Fruit fly (Drosophila melanogaster) whole organism, embryonic: Measurements from ENCODE around the gene Appl.

ENCODE experiments used
- Ada2b ChIP-seq: fragments of 200-800 bp; sonication (Bioruptor generic); IDR thresholded peaks from 2 replicates; pipeline ENCODE4 v1.3.6; 2022; ENCODE audit warnings: missing biosample characterization, missing genetic modification characterization
- Atf6 ChIP-seq: fragments of 200-800 bp; sonication (Bioruptor generic); IDR thresholded peaks from 2 replicates; pipeline ENCODE4 v1.3.6; 2022; ENCODE audit warnings: missing biosample characterization, missing genetic modification characterization
- C15 ChIP-seq: fragments of 200-800 bp; sonication (Bioruptor generic); IDR thresholded peaks from 3 replicates; pipeline ENCODE4 v1.3.6; 2022; ENCODE audit warnings: missing biosample characterization, missing genetic modification characterization
- CG1024 ChIP-seq: fragments of 200-800 bp; sonication (Bioruptor generic); IDR thresholded peaks from 2 replicates; pipeline ENCODE4 v1.3.6; 2022; ENCODE audit warnings: missing biosample characterization, missing genetic modification characterization
- CG10462 ChIP-seq: fragments of 200-800 bp; sonication (Bioruptor generic); optimal IDR thresholded peaks from 2 replicates; lab custom pipeline; 2016; ENCODE audit warnings: missing biosample characterization, missing genetic modification characterization
- CG10654 ChIP-seq: fragments of 200-800 bp; sonication (Bioruptor generic); optimal IDR thresholded peaks from 2 replicates; lab custom pipeline; 2016; ENCODE audit warnings: missing biosample characterization, missing genetic modification characterization
- CG11085 ChIP-seq: fragments of 200-800 bp; sonication (Bioruptor generic); IDR thresholded peaks from 2 replicates; pipeline ENCODE4 v1.3.6; 2022; ENCODE audit warnings: missing biosample characterization, missing genetic modification characterization
- CG11695 ChIP-seq: fragments of 200-800 bp; sonication (Bioruptor generic); IDR thresholded peaks from 3 replicates; pipeline ENCODE4 v1.3.6; 2022; ENCODE audit warnings: missing biosample characterization, missing genetic modification characterization
- CG11696 ChIP-seq: fragments of 200-800 bp; sonication (Bioruptor generic); IDR thresholded peaks from 2 replicates; pipeline ENCODE4 v1.3.6; 2022; ENCODE audit warnings: missing biosample characterization, missing genetic modification characterization
- CG12391 ChIP-seq: fragments of 200-800 bp; sonication (Bioruptor generic); optimal IDR thresholded peaks from 3 replicates; lab custom pipeline; 2018; ENCODE audit warnings: missing biosample characterization, mild to moderate bottlenecking, missing genetic modification characterization, moderate library complexity
- CG13296 ChIP-seq: fragments of 200-800 bp; sonication (Bioruptor generic); optimal IDR thresholded peaks from 3 replicates; lab custom pipeline; 2018; ENCODE audit warnings: missing biosample characterization, mild to moderate bottlenecking, missing genetic modification characterization
- CG13624 ChIP-seq: fragments of 200-800 bp; sonication (Bioruptor generic); optimal IDR thresholded peaks from 2 replicates; lab custom pipeline; 2016; ENCODE audit warnings: missing biosample characterization, missing genetic modification characterization
- CG13775 ChIP-seq: fragments of 200-800 bp; sonication (Bioruptor generic); optimal IDR thresholded peaks from 3 replicates; lab custom pipeline; 2017; ENCODE audit warnings: missing biosample characterization, mild to moderate bottlenecking, missing genetic modification characterization
- CG14965 ChIP-seq: fragments of 200-800 bp; sonication (Bioruptor generic); optimal IDR thresholded peaks from 2 replicates; lab custom pipeline; 2016; ENCODE audit warnings: missing biosample characterization, missing genetic modification characterization, borderline replicate concordance
- CG1602 ChIP-seq: fragments of 200-800 bp; sonication (Bioruptor generic); optimal IDR thresholded peaks from 3 replicates; lab custom pipeline; 2016; ENCODE audit warnings: missing biosample characterization, missing genetic modification characterization
- CG1647 ChIP-seq: fragments of 200-800 bp; sonication (Bioruptor generic); optimal IDR thresholded peaks from 3 replicates; lab custom pipeline; 2016; ENCODE audit warnings: missing biosample characterization, missing genetic modification characterization
- CG17568 ChIP-seq: fragments of 200-800 bp; sonication (Bioruptor generic); optimal IDR thresholded peaks from 2 replicates; lab custom pipeline; 2018; ENCODE audit warnings: missing biosample characterization, mild to moderate bottlenecking, missing genetic modification characterization, moderate library complexity
- CG2116 ChIP-seq: fragments of 200-800 bp; sonication (Bioruptor generic); optimal IDR thresholded peaks from 3 replicates; lab custom pipeline; 2018; ENCODE audit warnings: missing biosample characterization, mild to moderate bottlenecking, missing genetic modification characterization
- CG2120 ChIP-seq: fragments of 200-800 bp; sonication (Bioruptor generic); optimal IDR thresholded peaks from 3 replicates; lab custom pipeline; 2016; ENCODE audit warnings: missing biosample characterization, missing genetic modification characterization
- CG3065 ChIP-seq: fragments of 200-800 bp; sonication (Bioruptor generic); optimal IDR thresholded peaks from 2 replicates; lab custom pipeline; 2016; ENCODE audit warnings: missing biosample characterization, missing genetic modification characterization
- CG32532 ChIP-seq: fragments of 200-800 bp; sonication (Bioruptor generic); IDR thresholded peaks from 2 replicates; pipeline ENCODE4 v1.3.6; 2022; ENCODE audit warnings: missing biosample characterization, missing genetic modification characterization
- CG3407 ChIP-seq: fragments of 200-800 bp; sonication (Bioruptor generic); optimal IDR thresholded peaks from 2 replicates; lab custom pipeline; 2018; ENCODE audit warnings: missing biosample characterization, mild to moderate bottlenecking, missing genetic modification characterization
- CG3995 ChIP-seq: fragments of 200-800 bp; sonication (Bioruptor generic); optimal IDR thresholded peaks from 3 replicates; lab custom pipeline; 2016; ENCODE audit warnings: missing biosample characterization, missing genetic modification characterization
- CG4328 ChIP-seq: fragments of 200-800 bp; sonication (Bioruptor generic); optimal IDR thresholded peaks from 3 replicates; lab custom pipeline; 2017; ENCODE audit warnings: missing biosample characterization, missing genetic modification reagents, missing genetic modification characterization
- CG4730 ChIP-seq: fragments of 200-800 bp; sonication (Bioruptor generic); IDR thresholded peaks from 2 replicates; pipeline ENCODE4 v1.3.6; 2022; ENCODE audit warnings: missing biosample characterization, missing genetic modification characterization
- CG6272 ChIP-seq: fragments of 200-800 bp; sonication (Bioruptor generic); IDR thresholded peaks from 2 replicates; pipeline ENCODE4 v1.3.6; 2022; ENCODE audit warnings: missing biosample characterization, missing genetic modification characterization
- CG6689 ChIP-seq: fragments of 200-800 bp; sonication (Bioruptor generic); IDR thresholded peaks from 2 replicates; pipeline ENCODE4 v1.3.6; 2022; ENCODE audit warnings: missing biosample characterization, missing genetic modification characterization
- CG7745 ChIP-seq: fragments of 200-800 bp; sonication (Bioruptor generic); optimal IDR thresholded peaks from 2 replicates; lab custom pipeline; 2018; ENCODE audit warnings: missing biosample characterization, mild to moderate bottlenecking, missing genetic modification characterization, moderate library complexity
- CG8944 ChIP-seq: fragments of 200-800 bp; sonication (Bioruptor generic); optimal IDR thresholded peaks from 3 replicates; lab custom pipeline; 2016; ENCODE audit warnings: missing biosample characterization, missing genetic modification characterization
- CTCF ChIP-seq: fragments of 200-800 bp; sonication (Bioruptor generic); optimal IDR thresholded peaks from 2 replicates; lab custom pipeline; 2017; ENCODE audit warnings: missing biosample characterization, mild to moderate bottlenecking, missing genetic modification characterization, moderate library complexity
- CrebB ChIP-seq: fragments of 200-800 bp; sonication (Bioruptor generic); optimal IDR thresholded peaks from 3 replicates; lab custom pipeline; 2018; ENCODE audit warnings: missing biosample characterization, mild to moderate bottlenecking, missing genetic modification characterization
- Deaf1 ChIP-seq: fragments of 200-800 bp; optimal IDR thresholded peaks from 3 replicates; lab custom pipeline; 2019; ENCODE audit warnings: missing biosample characterization, mild to moderate bottlenecking, missing genetic modification characterization, moderate library complexity
- HLH3B ChIP-seq: fragments of 200-800 bp; sonication (Bioruptor generic); IDR thresholded peaks from 2 replicates; pipeline ENCODE4 v1.3.6; 2022; ENCODE audit warnings: missing biosample characterization, missing genetic modification characterization
- Hey ChIP-seq: fragments of 200-800 bp; sonication (Bioruptor generic); optimal IDR thresholded peaks from 3 replicates; lab custom pipeline; 2018; ENCODE audit warnings: missing biosample characterization, mild to moderate bottlenecking, missing genetic modification characterization
- Hmr ChIP-seq: fragments of 200-800 bp; sonication (Bioruptor generic); optimal IDR thresholded peaks from 3 replicates; lab custom pipeline; 2017; ENCODE audit warnings: mild to moderate bottlenecking, missing biosample characterization, missing genetic modification reagents, missing genetic modification characterization
- Hr39 ChIP-seq: fragments of >200 bp; optimal IDR thresholded peaks from 2 replicates; lab custom pipeline; 2017
- MBD-R2 ChIP-seq: fragments of 200-800 bp; sonication (Bioruptor generic); IDR thresholded peaks from 2 replicates; pipeline ENCODE4 v1.3.6; 2022; ENCODE audit warnings: missing biosample characterization, missing genetic modification characterization
- Med ChIP-seq: fragments of 200-800 bp; sonication (Bioruptor generic); peaks from one replicate; lab custom pipeline; 2016; ENCODE audit warnings: missing biosample characterization, missing genetic modification characterization, mild to moderate bottlenecking, inconsistent platforms, moderate library complexity
- Nf-YA ChIP-seq: fragments of 200-800 bp; sonication (Bioruptor generic); IDR thresholded peaks from 2 replicates; pipeline ENCODE4 v1.3.6; 2022; ENCODE audit warnings: missing biosample characterization, missing genetic modification characterization
- Optix ChIP-seq: fragments of 200-800 bp; sonication (Bioruptor generic); IDR thresholded peaks from 3 replicates; pipeline ENCODE4 v1.3.6; 2022; ENCODE audit warnings: missing biosample characterization, missing genetic modification characterization
- ap ChIP-seq: fragments of 200-800 bp; sonication (Bioruptor generic); IDR thresholded peaks from 2 replicates; pipeline ENCODE4 v1.3.6; 2022; ENCODE audit warnings: missing biosample characterization, missing genetic modification characterization
- crc ChIP-seq: fragments of 200-800 bp; sonication (Bioruptor generic); optimal IDR thresholded peaks from 2 replicates; lab custom pipeline; 2016; ENCODE audit warnings: missing biosample characterization, missing genetic modification characterization
- crol ChIP-seq: fragments of 200-800 bp; sonication (Bioruptor generic); IDR thresholded peaks from 2 replicates; pipeline ENCODE4 v1.3.6; 2022; ENCODE audit warnings: missing biosample characterization, missing genetic modification characterization
- ind ChIP-seq: fragments of 200-800 bp; sonication (Bioruptor generic); optimal IDR thresholded peaks from 3 replicates; lab custom pipeline; 2016; ENCODE audit warnings: missing biosample characterization, missing genetic modification characterization
- lilli ChIP-seq: fragments of 200-800 bp; sonication (Bioruptor generic); optimal IDR thresholded peaks from 3 replicates; lab custom pipeline; 2016; ENCODE audit warnings: missing biosample characterization, missing genetic modification characterization
- nerfin-1 ChIP-seq: fragments of 200-800 bp; sonication (Bioruptor generic); optimal IDR thresholded peaks from 3 replicates; lab custom pipeline; 2019; ENCODE audit warnings: missing biosample characterization, mild to moderate bottlenecking, missing genetic modification characterization, moderate library complexity
- odd ChIP-seq: fragments of 200-800 bp; sonication (Bioruptor generic); optimal IDR thresholded peaks from 2 replicates; lab custom pipeline; 2017; ENCODE audit warnings: missing biosample characterization, mild to moderate bottlenecking, missing genetic modification characterization
- sens ChIP-seq: fragments of 200-800 bp; sonication (Bioruptor generic); peaks from one replicate; lab custom pipeline; 2016; ENCODE audit warnings: missing biosample characterization, missing genetic modification characterization
- slou ChIP-seq: fragments of 200-800 bp; sonication (Bioruptor generic); optimal IDR thresholded peaks from 3 replicates; lab custom pipeline; 2016; ENCODE audit warnings: missing biosample characterization, missing genetic modification characterization
- ttk ChIP-seq: fragments of 200-800 bp; sonication (Bioruptor generic); IDR thresholded peaks from 2 replicates; pipeline ENCODE4 v2.1.2; 2022; ENCODE audit warnings: missing biosample characterization, missing genetic modification characterization
- tup ChIP-seq: fragments of 200-800 bp; sonication (Bioruptor generic); optimal IDR thresholded peaks from 2 replicates; lab custom pipeline; 2016; ENCODE audit warnings: missing biosample characterization, mild to moderate bottlenecking, missing genetic modification characterization, moderate library complexity
- unc-4 ChIP-seq: fragments of 200-800 bp; sonication (Bioruptor generic); IDR thresholded peaks from 2 replicates; pipeline ENCODE4 v1.3.6; 2022; ENCODE audit warnings: missing biosample characterization, missing genetic modification characterization; ENCODE audit not compliant: partially characterized antibody
- z ChIP-seq: fragments of 200-800 bp; sonication (Bioruptor generic); IDR thresholded peaks from 3 replicates; pipeline ENCODE4 v1.3.6; 2022; ENCODE audit warnings: missing biosample characterization, missing genetic modification characterization

The Appl gene

DNA sequence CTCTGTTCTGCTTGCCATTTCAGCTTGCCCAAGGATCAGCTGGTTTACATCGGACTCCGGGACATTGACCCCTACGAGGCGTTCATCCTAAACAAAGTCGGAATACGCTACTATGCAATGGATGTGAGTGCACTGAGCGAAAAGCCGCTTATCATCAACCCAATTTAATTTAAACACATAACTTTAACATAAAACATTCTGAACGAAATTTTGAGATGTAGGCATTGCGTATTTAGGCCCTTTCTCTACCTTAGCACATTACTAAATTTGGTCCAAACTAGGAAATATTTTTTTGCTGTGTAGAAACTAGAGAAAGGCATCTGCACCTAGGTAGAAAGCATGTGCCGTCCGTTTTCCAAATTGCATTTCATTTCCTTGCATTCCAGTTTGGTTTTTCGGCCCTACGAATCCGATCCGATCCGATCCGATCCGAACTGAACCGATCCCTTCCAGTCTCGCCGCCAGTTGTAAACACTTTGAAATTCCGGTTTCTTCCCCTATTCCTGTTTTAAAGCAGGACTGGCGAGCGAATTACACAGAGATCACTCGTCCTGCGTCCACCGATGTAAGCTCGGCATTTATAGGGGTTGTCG is 3.7 kb upstream of the Appl start (continued):
- peak; percentile 43 for TF ChIP-seq CG10462
- TF ChIP-seq Med (GFP tag; lab: Kevin White, UChicago), result peak; percentile 90
- peak; percentile 56 for TF ChIP-seq CG1602 (GFP tag; lab: Kevin White, UChicago)
- no peak for TF ChIP-seq CG2120 (GFP tag; lab: Kevin White, UChicago)
- no peak for TF ChIP-seq Hey (tag; lab: Kevin White, UChicago)
- peak; percentile 76 for TF ChIP-seq CG12391
- TF ChIP-seq slou (GFP tag; lab: Kevin White, UChicago), result no peak
- no peak for TF ChIP-seq CG3065 (GFP tag; lab: Kevin White, UChicago)
- peak; percentile 54 for TF ChIP-seq lilli (GFP tag; lab: Kevin White, UChicago)
- peak; percentile 49; the same call in 1 of the 3 replicates for TF ChIP-seq Optix (GFP tag; lab: Robert Waterston, UW)
- no peak for TF ChIP-seq tup (GFP tag; lab: Kevin White, UChicago)
- TF ChIP-seq CG14965 (GFP tag; lab: Kevin White, UChicago), result no peak
- no peak for TF ChIP-seq CG17568 (GFP tag; lab: Kevin White, UChicago)
- TF ChIP-seq crc (GFP tag; lab: Kevin White, UChicago), result no peak
- TF ChIP-seq CG7745, result peak; percentile 15
- 0 out of 2 replicates have a peak, but pooled peaks have one; percentile 14 for TF ChIP-seq ttk (GFP tag; lab: Robert Waterston, UW)
- TF ChIP-seq CG1647 (GFP tag; lab: Kevin White, UChicago), result peak; percentile 6
- peak; percentile 24 for TF ChIP-seq CG10654 (GFP tag; lab: Kevin White, UChicago)
- peak; percentile 15 for TF ChIP-seq CG2116
- 0 out of 2 replicates have a peak, but pooled peaks have one; percentile 29 for TF ChIP-seq CG1024 (GFP tag; lab: Robert Waterston, UW)
- TF ChIP-seq CG6689 (GFP tag; lab: Robert Waterston, UW), result no peak
- TF ChIP-seq odd (GFP tag; lab: Kevin White, UChicago), result no peak
- TF ChIP-seq crol (GFP tag; lab: Robert Waterston, UW), result no peak
- no peak for TF ChIP-seq CG11696 (GFP tag; lab: Robert Waterston, UW)
- TF ChIP-seq CG8944 (GFP tag; lab: Kevin White, UChicago), result peak; percentile 44
- no peak for TF ChIP-seq Hmr
- peak; percentile 24 for TF ChIP-seq nerfin-1 (tag; lab: Kevin White, UChicago)
- no peak for TF ChIP-seq Ada2b (GFP tag; lab: Robert Waterston, UW)
- TF ChIP-seq CG11085 (GFP tag; lab: Robert Waterston, UW), result no peak
- TF ChIP-seq ind (GFP tag; lab: Kevin White, UChicago), result no peak
- no peak for TF ChIP-seq unc-4 (GFP tag; lab: Robert Waterston, UW)
- no peak for TF ChIP-seq Nf-YA
- no peak for TF ChIP-seq Hr39 (lab: Kevin White, UChicago)
- TF ChIP-seq CG4730 (GFP tag; lab: Robert Waterston, UW), result no peak
- peak; percentile 95 for TF ChIP-seq sens
- TF ChIP-seq C15 (GFP tag; lab: Robert Waterston, UW), result no peak
- peak; percentile 31 for TF ChIP-seq CG13624 (GFP tag; lab: Kevin White, UChicago)
- no peak for TF ChIP-seq CTCF (GFP tag; lab: Kevin White, UChicago)
- TF ChIP-seq CG4328 (GFP tag; lab: Kevin White, UChicago), result no peak
- TF ChIP-seq MBD-R2, result no peak
- TF ChIP-seq HLH3B, result no peak
- TF ChIP-seq CG32532, result no peak
- TF ChIP-seq CG3995 (GFP tag; lab: Kevin White, UChicago), result no peak
- 0 out of 3 replicates have a peak, but pooled peaks have one; percentile 17 for TF ChIP-seq CG11695 (GFP tag; lab: Robert Waterston, UW)
- no peak for TF ChIP-seq CrebB (tag; lab: Kevin White, UChicago)
- TF ChIP-seq CG13775 (GFP tag; lab: Kevin White, UChicago), result peak; percentile 72
- peak; percentile 46 for TF ChIP-seq Deaf1 (tag; lab: Kevin White, UChicago)
- TF ChIP-seq CG3407 (GFP tag; lab: Kevin White, UChicago), result no peak
- no peak for TF ChIP-seq CG13296 (GFP tag; lab: Kevin White, UChicago)
- no peak for TF ChIP-seq CG6272 (GFP tag; lab: Robert Waterston, UW)
- no peak for TF ChIP-seq z (GFP tag; lab: Robert Waterston, UW)
- no peak for TF ChIP-seq Atf6 (GFP tag; lab: Robert Waterston, UW)
- no peak for TF ChIP-seq ap (GFP tag; lab: Robert Waterston, UW)
